Fruit fly (Drosophila melanogaster): ENCODE measurements around the gene CG5039.

Gene CG5039

dm6 chr3R:25631079-25631478, 47.4 kb upstream of the CG5039 start (continued):
- TF ChIP-seq lmd (GFP tag; IDR thresholded peaks at IDR 0.05) (peak; percentile 80), Ada2b (GFP tag; IDR thresholded peaks at IDR 0.05) (peak; percentile 79), tgo (GFP tag; IDR thresholded peaks at IDR 0.05) (peak; percentile 62), tap (tag; optimal IDR thresholded peaks at IDR 0.05) (peak; percentile 55), Dbx (GFP tag; IDR thresholded peaks at IDR 0.05) (peak; percentile 73), cas (GFP tag; IDR thresholded peaks at IDR 0.05) (no peak), Poxn (GFP tag; IDR thresholded peaks at IDR 0.05) (peak; percentile 54; the same call in 1 of the 2 replicates), Dad (GFP tag; optimal IDR thresholded peaks at IDR 0.05) (peak; percentile 36), CG12391 (tag; optimal IDR thresholded peaks at IDR 0.05) (peak; percentile 66), CG3726 (GFP tag; IDR thresholded peaks at IDR 0.05) (peak; percentile 76; the same call in 2 of the 3 replicates), ase (GFP tag; IDR thresholded peaks at IDR 0.05) (peak; percentile 54; the same call in 1 of the 3 replicates), Scr (GFP tag; IDR thresholded peaks at IDR 0.05; ENCODE audit: partially characterized antibody) (no peak), CG31388 (GFP tag; optimal IDR thresholded peaks at IDR 0.05) (no peak), pnt (GFP tag; optimal IDR thresholded peaks at IDR 0.05) (peak; percentile 72), CG11398 (GFP tag; optimal IDR thresholded peaks at IDR 0.05) (peak; percentile 25), dan (GFP tag; IDR thresholded peaks at IDR 0.05) (no peak), Hmx (GFP tag; optimal IDR thresholded peaks at IDR 0.05) (no peak), CG33557 (GFP tag; optimal IDR thresholded peaks at IDR 0.05) (peak; percentile 5), esg (GFP tag; conservative IDR thresholded peaks at IDR 0.05) (peak; percentile 75), Dref (GFP tag; IDR thresholded peaks at IDR 0.05) (no peak), CG18619 (GFP tag; optimal IDR thresholded peaks at IDR 0.05) (peak; percentile 47), gt (GFP tag; IDR thresholded peaks at IDR 0.05) (peak; percentile 40; the same call in 1 of the 2 replicates), zfh1 (GFP tag; IDR thresholded peaks at IDR 0.05) (peak; percentile 72), Oli (tag; optimal IDR thresholded peaks at IDR 0.05) (peak; percentile 68), Bgb (GFP tag; IDR thresholded peaks at IDR 0.05; ENCODE audit: partially characterized antibody) (no peak), dpn (GFP tag; optimal IDR thresholded peaks at IDR 0.05) (peak; percentile 60 to 67), Rfx (GFP tag; IDR thresholded peaks at IDR 0.05) (peak; percentile 69), CG31365 (tag; optimal IDR thresholded peaks at IDR 0.05) (peak; percentile 31), exex (tag; optimal IDR thresholded peaks at IDR 0.05) (no peak), MBD-R2 (GFP tag; IDR thresholded peaks at IDR 0.05) (peak; percentile 34; the same call in 1 of the 2 replicates), CG11247 (GFP tag; IDR thresholded peaks at IDR 0.05) (peak; percentile 49; the same call in 1 of the 2 replicates), CG5953 (GFP tag; IDR thresholded peaks at IDR 0.05) (peak; percentile 55; the same call in 1 of the 2 replicates), Atf-2 (GFP tag; optimal IDR thresholded peaks at IDR 0.05) (peak; percentile 26), maf-S (GFP tag; optimal IDR thresholded peaks at IDR 0.05) (peak; percentile 25), dimm (GFP tag; IDR thresholded peaks at IDR 0.05) (peak; percentile 49; the same call in 1 of the 2 replicates), gem (tag; optimal IDR thresholded peaks at IDR 0.05) (peak; percentile 79), CG17802 (tag; optimal IDR thresholded peaks at IDR 0.05) (peak; percentile 39), her (GFP tag; optimal IDR thresholded peaks at IDR 0.05) (peak; percentile 55), ap (GFP tag; IDR thresholded peaks at IDR 0.05) (peak; percentile 29; the same call in 1 of the 2 replicates), CG14860 (GFP tag; IDR thresholded peaks at IDR 0.05; ENCODE audit: partially characterized antibody) (no peak), CG7357 (GFP tag; IDR thresholded peaks at IDR 0.05) (peak; percentile 24; the same call in 1 of the 3 replicates), CG14050 (GFP tag; IDR thresholded peaks at IDR 0.05) (peak; percentile 57; the same call in 2 of the 3 replicates), Chrac-16 (GFP tag; optimal IDR thresholded peaks at IDR 0.05) (peak; percentile 40), NC2α (GFP tag; optimal IDR thresholded peaks at IDR 0.05) (no peak), bowl (GFP tag; IDR thresholded peaks at IDR 0.05) (no peak), CG31441 (GFP tag; IDR thresholded peaks at IDR 0.05) (peak; percentile 50; the same call in 1 of the 2 replicates), CG2116 (GFP tag; optimal IDR thresholded peaks at IDR 0.05) (no peak), CG10147 (GFP tag; optimal IDR thresholded peaks at IDR 0.05) (peak; percentile 64), crol (GFP tag; IDR thresholded peaks at IDR 0.05) (peak; percentile 80), CG16815 (GFP tag; optimal IDR thresholded peaks at IDR 0.05) (peak; percentile 33), Camta (GFP tag; optimal IDR thresholded peaks at IDR 0.05) (peak; percentile 13), CG32767 (GFP tag; IDR thresholded peaks at IDR 0.05) (peak; percentile 72)

All from whole organism, embryonic.